Fruit fly (Drosophila melanogaster): ENCODE results near the gene Aduk.

The Aduk gene

dm6 chr3R:9344791-9345208 lies 10.3 kb upstream of the Aduk start (continued):
- TF ChIP-seq CG32006 (GFP tag; optimal IDR thresholded peaks at IDR 0.05) (peak; percentile 51), CG1621 (tag; optimal IDR thresholded peaks at IDR 0.05) (no peak), Gug (GFP tag; IDR thresholded peaks at IDR 0.05) (0 out of 2 replicates have a peak, but pooled peaks have one; percentile 34), Sox14 (GFP tag; optimal IDR thresholded peaks at IDR 0.05) (no peak), CG7368 (GFP tag; optimal IDR thresholded peaks at IDR 0.05) (no peak), CG6163 (GFP tag; IDR thresholded peaks at IDR 0.05) (peak; percentile 52; the same call in 1 of the 3 replicates), CG6792 (GFP tag; optimal IDR thresholded peaks at IDR 0.05) (peak; percentile 8), CG11902 (GFP tag; optimal IDR thresholded peaks at IDR 0.05) (no peak), CG3919 (GFP tag; optimal IDR thresholded peaks at IDR 0.05) (no peak), CG8319 (GFP tag; optimal IDR thresholded peaks at IDR 0.05) (no peak), CG11294 (GFP tag; IDR thresholded peaks at IDR 0.05) (no peak), CG4318 (GFP tag; optimal IDR thresholded peaks at IDR 0.05) (no peak), OdsH (GFP tag; optimal IDR thresholded peaks at IDR 0.05) (peak; percentile 35), Met (GFP tag; optimal IDR thresholded peaks at IDR 0.05) (peak; percentile 33), Sox15 (GFP tag; optimal IDR thresholded peaks at IDR 0.05) (no peak), CG8632 (GFP tag; optimal IDR thresholded peaks at IDR 0.05) (no peak), Blimp-1 (GFP tag; optimal IDR thresholded peaks at IDR 0.05) (no peak), CG8119 (GFP tag; IDR thresholded peaks at IDR 0.05) (no peak; the same call in 2 of the 3 replicates), CG16779 (tag; optimal IDR thresholded peaks at IDR 0.05) (no peak), achi (GFP tag; optimal IDR thresholded peaks at IDR 0.05) (peak; percentile 37), dac (GFP tag; optimal IDR thresholded peaks at IDR 0.05) (no peak), CG6854 (GFP tag; optimal IDR thresholded peaks at IDR 0.05) (no peak), Sox102F (GFP tag; optimal IDR thresholded peaks at IDR 0.05) (peak; percentile 20), Hr39 (GFP tag; optimal IDR thresholded peaks at IDR 0.05) (peak; percentile 26), svp (GFP tag) (peak; percentile 77), CG15336 (GFP tag; IDR thresholded peaks at IDR 0.05) (peak; percentile 78), eg (GFP tag; IDR thresholded peaks at IDR 0.05) (peak; percentile 69), esn (GFP tag; optimal IDR thresholded peaks at IDR 0.05) (peak; percentile 22)

DNA sequence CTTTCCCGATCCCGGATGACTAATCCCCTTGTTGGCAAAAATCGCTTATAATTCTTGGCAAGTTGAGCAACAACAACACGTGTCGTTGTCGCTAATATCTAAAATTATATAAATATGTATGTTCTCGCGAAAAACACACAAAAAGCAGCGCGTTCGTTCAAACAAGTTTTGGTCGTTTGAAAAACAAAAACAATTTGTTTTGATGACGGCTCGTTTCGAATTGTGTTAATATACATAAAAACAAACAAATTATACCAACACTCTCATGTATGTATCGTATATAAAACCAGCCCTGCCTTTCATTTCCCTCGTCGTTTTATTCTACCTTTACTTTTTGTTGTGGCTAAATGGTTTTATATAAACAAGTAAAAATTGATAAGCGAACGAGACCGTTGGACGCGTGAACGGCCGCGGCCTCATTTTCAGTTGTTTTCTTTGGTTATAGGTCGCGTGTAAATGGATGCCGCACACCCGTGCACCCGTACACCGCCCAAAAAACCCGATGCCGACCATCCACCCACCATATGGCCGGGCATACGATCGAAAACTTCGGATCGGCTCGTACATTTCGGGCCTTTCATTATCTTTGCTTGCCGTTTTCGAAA lies 9.8 kb upstream of the Aduk start:
- TF ChIP-seq fd85E (GFP tag; optimal IDR thresholded peaks at IDR 0.05) = no peak
- TF ChIP-seq Hr39 (GFP tag; optimal IDR thresholded peaks at IDR 0.05) = no peak
- no peak; the same call in 2 of the 3 replicates for TF ChIP-seq CG6163 (GFP tag; IDR thresholded peaks at IDR 0.05)
- TF ChIP-seq Sox102F (GFP tag; optimal IDR thresholded peaks at IDR 0.05) = no peak
- no peak for TF ChIP-seq CG32006 (GFP tag; optimal IDR thresholded peaks at IDR 0.05)
- peak; percentile 2 for TF ChIP-seq CG6854 (GFP tag; optimal IDR thresholded peaks at IDR 0.05)
- no peak for TF ChIP-seq dsx (GFP tag; optimal IDR thresholded peaks at IDR 0.05; ENCODE audit: poor library complexity, severe bottlenecking)
- TF ChIP-seq CG8632 (GFP tag; optimal IDR thresholded peaks at IDR 0.05) = peak; percentile 5
- no peak for TF ChIP-seq CG31627 (GFP tag; optimal IDR thresholded peaks at IDR 0.05)
- TF ChIP-seq Ets21C (GFP tag; optimal IDR thresholded peaks at IDR 0.05) = no peak
- TF ChIP-seq Sox14 (GFP tag; optimal IDR thresholded peaks at IDR 0.05) = no peak
- TF ChIP-seq CG11294 (GFP tag; IDR thresholded peaks at IDR 0.05) = no peak
- TF ChIP-seq fd59A (GFP tag; optimal IDR thresholded peaks at IDR 0.05) = no peak
- no peak for TF ChIP-seq lz (GFP tag; optimal IDR thresholded peaks at IDR 0.05)
- no peak for TF ChIP-seq CG3919 (GFP tag; optimal IDR thresholded peaks at IDR 0.05)
- TF ChIP-seq dac (GFP tag; optimal IDR thresholded peaks at IDR 0.05) = no peak
- TF ChIP-seq Hr4 (GFP tag; optimal IDR thresholded peaks at IDR 0.05) = no peak
- TF ChIP-seq Smox (GFP tag; optimal IDR thresholded peaks at IDR 0.05) = no peak
- TF ChIP-seq CG1621 (tag; optimal IDR thresholded peaks at IDR 0.05) = no peak
- no peak for TF ChIP-seq achi (GFP tag; optimal IDR thresholded peaks at IDR 0.05)
- no peak for TF ChIP-seq salr (GFP tag; optimal IDR thresholded peaks at IDR 0.05)
- TF ChIP-seq CG8319 (GFP tag; optimal IDR thresholded peaks at IDR 0.05) = no peak
- TF ChIP-seq svp (GFP tag) = peak; percentile 97
- TF ChIP-seq esn (GFP tag; optimal IDR thresholded peaks at IDR 0.05) = no peak
- TF ChIP-seq CG11762 (GFP tag; optimal IDR thresholded peaks at IDR 0.05; ENCODE audit: insufficient read depth) = no peak
- TF ChIP-seq topi (GFP tag; optimal IDR thresholded peaks at IDR 0.05) = no peak
- TF ChIP-seq Eip78C (GFP tag) = peak; percentile 23
- TF ChIP-seq CG9139 (GFP tag; optimal IDR thresholded peaks at IDR 0.05) = no peak
- no peak for TF ChIP-seq CG6276 (GFP tag; optimal IDR thresholded peaks at IDR 0.05)
- TF ChIP-seq acj6 (GFP tag; optimal IDR thresholded peaks at IDR 0.05) = no peak
- peak; percentile 60 for TF ChIP-seq Eip75B (GFP tag; optimal IDR thresholded peaks at IDR 0.05)
- no peak for TF ChIP-seq Sox15 (GFP tag; optimal IDR thresholded peaks at IDR 0.05)
- TF ChIP-seq CG4318 (GFP tag; optimal IDR thresholded peaks at IDR 0.05) = no peak
- TF ChIP-seq CG8119 (GFP tag; IDR thresholded peaks at IDR 0.05) = no peak
- no peak for TF ChIP-seq pdm3 (GFP tag; optimal IDR thresholded peaks at IDR 0.05)
- TF ChIP-seq fkh (GFP tag; optimal IDR thresholded peaks at IDR 0.05) = peak; percentile 89
- no peak for TF ChIP-seq CG34406 (GFP tag; optimal IDR thresholded peaks at IDR 0.05)
